Worm (Caenorhabditis elegans) whole organism, late embryonic: ENCODE data around the gene F21C10.5.

ENCODE experiments used
- ceh-45 ChIP-seq: fragments of 200-800 bp; sonication (Bioruptor generic); IDR thresholded peaks from 2 replicates; pipeline ENCODE4 v1.3.6; 2022; ENCODE audit warnings: missing genetic modification reagents, missing genetic modification characterization, missing compliant biosample characterization
- lin-11 ChIP-seq: fragments of 200-800 bp; sonication (Bioruptor generic); optimal IDR thresholded peaks from 2 replicates; lab custom pipeline; 2018; ENCODE audit warnings: mild to moderate bottlenecking, missing genetic modification characterization, missing compliant biosample characterization
- odd-2 ChIP-seq: sonication (generic microtip); optimal IDR thresholded peaks from 2 replicates; lab custom pipeline; 2017; ENCODE audit warnings: antibody characterized with exemption, mild to moderate bottlenecking, missing genetic modification characterization, missing compliant biosample characterization
- pax-1 ChIP-seq: fragments of 150-350 bp; optimal IDR thresholded peaks from 2 replicates; lab custom pipeline; 2014; ENCODE audit warnings: missing biosample characterization, missing genetic modification characterization

DNA sequence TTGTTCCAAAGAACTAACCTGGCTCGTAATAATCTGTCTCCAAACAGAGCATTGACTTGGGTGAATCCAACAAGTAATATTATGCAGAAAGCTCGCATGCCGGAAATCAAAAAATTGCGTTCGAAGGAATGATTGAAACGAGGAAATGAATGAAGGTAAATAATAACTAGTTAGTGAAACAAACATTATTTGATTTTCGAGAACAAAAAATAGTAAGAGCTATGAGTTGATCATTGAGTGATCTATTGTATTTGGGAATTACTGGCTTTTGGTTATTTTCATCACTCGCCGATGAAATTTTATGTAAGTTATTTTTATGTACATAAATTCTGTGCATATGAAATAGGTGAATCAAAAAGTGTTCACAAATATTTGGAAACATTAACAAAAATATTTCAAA, 29.3 kb downstream of the F21C10.5 start, which contains the start of gene B0222.5:
- TF ChIP-seq ceh-45 (GFP tag; lab: Robert Waterston, UW) = no peak
- no peak for TF ChIP-seq pax-1 (tag; lab: Kevin White, UChicago)
- no peak for TF ChIP-seq lin-11
- TF ChIP-seq odd-2 (tag; lab: Kevin White, UChicago) = no peak
